Fruit fly (Drosophila melanogaster): ENCODE measurements around the gene dl.

Gene dl

DNA sequence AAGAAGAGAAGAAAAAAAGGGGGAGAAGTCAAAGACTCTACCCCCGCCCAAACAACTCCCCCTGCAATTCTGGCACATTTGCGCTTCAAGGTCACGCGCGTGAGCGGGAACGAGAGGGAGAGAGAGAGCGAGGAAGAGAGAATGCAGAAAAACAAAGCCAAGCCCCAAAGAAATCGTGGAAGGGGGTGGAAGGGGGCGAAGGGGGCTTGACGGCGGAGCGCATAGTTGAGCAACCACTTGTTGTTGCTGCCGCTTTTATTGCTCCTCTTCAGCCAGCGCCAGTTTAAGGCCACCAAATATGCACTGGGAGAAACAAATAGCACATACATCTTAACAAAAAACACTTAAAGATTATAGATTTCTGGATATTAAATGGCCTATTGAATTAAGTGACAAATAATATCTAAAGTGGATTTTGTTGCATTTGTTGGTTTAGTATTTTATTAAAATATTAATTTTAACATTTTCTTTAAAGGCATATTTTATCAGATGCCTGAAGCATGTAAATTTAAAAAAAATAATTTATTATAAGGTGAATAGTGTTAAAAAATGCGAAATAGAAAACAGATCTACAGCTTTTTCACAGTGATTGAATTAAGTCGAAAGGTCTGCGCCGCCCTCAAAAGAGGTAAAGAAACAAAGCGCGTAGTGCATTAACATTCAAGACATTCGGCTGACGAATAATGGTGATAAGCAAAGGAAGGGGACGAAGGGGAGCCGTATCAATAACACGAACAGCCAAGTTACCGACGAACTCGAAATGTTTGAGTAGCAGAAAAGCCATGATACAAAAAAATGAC lies 20.2 kb downstream of the dl start (continued):
- peak; percentile 39; the same call in 1 of the 2 replicates for TF ChIP-seq MBD-R2 (GFP tag; IDR thresholded peaks at IDR 0.05)
- TF ChIP-seq CG18011 (GFP tag; optimal IDR thresholded peaks at IDR 0.05) = peak; percentile 63
- peak; percentile 98 for TF ChIP-seq CG10979 (tag; optimal IDR thresholded peaks at IDR 0.05)
- TF ChIP-seq CG34224 (GFP tag; IDR thresholded peaks at IDR 0.05; ENCODE audit: partially characterized antibody) = no peak
- peak; percentile 94 for TF ChIP-seq Spps (tag; optimal IDR thresholded peaks at IDR 0.05)
- peak; percentile 78 for TF ChIP-seq MTF-1 (GFP tag; optimal IDR thresholded peaks at IDR 0.05; ENCODE audit: borderline replicate concordance)
- peak; percentile 89 for TF ChIP-seq CG18764 (GFP tag; optimal IDR thresholded peaks at IDR 0.05)
- peak; percentile 65 for TF ChIP-seq al (GFP tag; IDR thresholded peaks at IDR 0.05)
- TF ChIP-seq CG4820 (GFP tag; optimal IDR thresholded peaks at IDR 0.05) = peak; percentile 34
- TF ChIP-seq CG1792 (GFP tag; optimal IDR thresholded peaks at IDR 0.05) = no peak
- TF ChIP-seq CG7357 (GFP tag; IDR thresholded peaks at IDR 0.05) = peak; percentile 88; the same call in 2 of the 3 replicates
- TF ChIP-seq CG2712 (tag; optimal IDR thresholded peaks at IDR 0.05) = peak; percentile 99
- peak; percentile 69 for TF ChIP-seq Ssrp (tag; optimal IDR thresholded peaks at IDR 0.05)
- peak; percentile 97 for TF ChIP-seq Blimp-1 (GFP tag; optimal IDR thresholded peaks at IDR 0.05)
- TF ChIP-seq CG10565 (GFP tag; optimal IDR thresholded peaks at IDR 0.05) = no peak
- peak; percentile 95 for TF ChIP-seq lab (GFP tag; optimal IDR thresholded peaks at IDR 0.05)
- no peak for TF ChIP-seq sna (GFP tag; IDR thresholded peaks at IDR 0.05; ENCODE audit: partially characterized antibody)
- TF ChIP-seq GATAe (GFP tag; conservative IDR thresholded peaks at IDR 0.05) = peak; percentile 48
- no peak for TF ChIP-seq grn (GFP tag; optimal IDR thresholded peaks at IDR 0.05)
- peak; percentile 19 for TF ChIP-seq stwl (tag; optimal IDR thresholded peaks at IDR 0.05)
- no peak; the same call in 1 of the 2 replicates for TF ChIP-seq Bgb (GFP tag; IDR thresholded peaks at IDR 0.05; ENCODE audit: partially characterized antibody)
- TF ChIP-seq CG11247 (GFP tag; IDR thresholded peaks at IDR 0.05) = peak; percentile 40; the same call in 1 of the 2 replicates
- peak; percentile 60; the same call in 2 of the 3 replicates for TF ChIP-seq Dbx (GFP tag; IDR thresholded peaks at IDR 0.05)
- TF ChIP-seq Usf (GFP tag; optimal IDR thresholded peaks at IDR 0.05) = peak; percentile 67
- no peak for TF ChIP-seq CG8765 (GFP tag; IDR thresholded peaks at IDR 0.05)
- TF ChIP-seq bab2 (GFP tag; optimal IDR thresholded peaks at IDR 0.05) = peak; percentile 67
- TF ChIP-seq jumu (GFP tag; optimal IDR thresholded peaks at IDR 0.05) = peak; percentile 45
- no peak for TF ChIP-seq CG14965 (GFP tag; optimal IDR thresholded peaks at IDR 0.05; ENCODE audit: borderline replicate concordance)
- peak; percentile 56 for TF ChIP-seq mam (GFP tag; optimal IDR thresholded peaks at IDR 0.05)
- peak; percentile 49 for TF ChIP-seq Camta (GFP tag; optimal IDR thresholded peaks at IDR 0.05)
- peak; percentile 76; the same call in 2 of the 3 replicates for TF ChIP-seq CG2889 (GFP tag; IDR thresholded peaks at IDR 0.05)
- TF ChIP-seq chm (GFP tag; IDR thresholded peaks at IDR 0.05) = no peak; the same call in 1 of the 2 replicates
- peak; percentile 88 for TF ChIP-seq dysf (GFP tag; IDR thresholded peaks at IDR 0.05)
- peak; percentile 80 for TF ChIP-seq wdn (GFP tag; IDR thresholded peaks at IDR 0.05)
- TF ChIP-seq CG17802 (tag; optimal IDR thresholded peaks at IDR 0.05) = peak; percentile 80
- peak; percentile 85 for TF ChIP-seq dmrt11E (tag; optimal IDR thresholded peaks at IDR 0.05)
- TF ChIP-seq tin (GFP tag; optimal IDR thresholded peaks at IDR 0.05) = peak; percentile 86
- TF ChIP-seq CG14050 (GFP tag; IDR thresholded peaks at IDR 0.05) = peak; percentile 80
- peak; percentile 46 for TF ChIP-seq CG2116 (GFP tag; optimal IDR thresholded peaks at IDR 0.05)
- TF ChIP-seq fd96Cb (tag; optimal IDR thresholded peaks at IDR 0.05) = peak; percentile 99
- TF ChIP-seq ap (GFP tag; IDR thresholded peaks at IDR 0.05) = peak; percentile 92
- peak; percentile 29 for TF ChIP-seq CG10462 (GFP tag; optimal IDR thresholded peaks at IDR 0.05)
- peak; percentile 84 for TF ChIP-seq CG9215 (GFP tag; IDR thresholded peaks at IDR 0.05)
- TF ChIP-seq ham (GFP tag; IDR thresholded peaks at IDR 0.05) = no peak; the same call in 1 of the 2 replicates
- TF ChIP-seq CG10543 (GFP tag; optimal IDR thresholded peaks at IDR 0.05) = peak; percentile 83
- TF ChIP-seq CG3065 (GFP tag; optimal IDR thresholded peaks at IDR 0.05) = peak; percentile 8
- peak; percentile 94 for TF ChIP-seq az2 (GFP tag; optimal IDR thresholded peaks at IDR 0.05)
- TF ChIP-seq CG11093 (GFP tag; IDR thresholded peaks at IDR 0.05) = peak; percentile 92
